Fruit fly (Drosophila melanogaster) Kc167 (cell line): Measurements from ENCODE around the gene CAH8.

Experiments
- insv ChIP-seq: fragments of >200 bp; optimal IDR thresholded peaks from 3 replicates; lab custom pipeline; 2018; ENCODE audit warnings: missing external identifiers
- ttk ChIP-seq: sonication (Bioruptor generic); optimal IDR thresholded peaks from 2 replicates; lab custom pipeline; 2017; ENCODE audit warnings: missing external identifiers

DNA sequence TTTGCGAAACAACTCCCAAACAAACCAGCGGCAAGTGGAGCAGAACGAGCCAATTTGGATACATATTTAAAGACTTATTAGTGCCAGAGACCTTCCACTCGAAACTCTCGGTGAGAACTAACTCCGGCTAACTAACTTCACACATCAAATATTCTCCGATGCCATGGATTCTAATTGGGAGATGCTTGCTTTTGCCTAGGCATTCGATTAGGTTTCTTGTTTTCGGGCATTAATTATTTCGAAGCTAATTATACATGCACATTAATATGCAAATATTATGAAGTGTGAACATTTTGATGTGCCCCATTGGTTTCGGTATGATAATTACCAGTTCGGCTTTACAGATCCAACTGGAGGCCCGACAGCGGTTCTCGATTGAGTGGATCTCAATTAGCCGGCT lies 47.4 kb downstream of the CAH8 start, which contains the start of gene CG5386:
- TF ChIP-seq insv (lab: Kevin White, UChicago) (no peak), ttk (no peak)
